Fruit fly (Drosophila melanogaster): ENCODE results near the gene Sgf11.
A peak's percentile ranks its signal among the peaks of the same experiment; 100 is the strongest.

Sgf11 gene

dm6 chr3L:18681550-18682217, at the start of gene Sgf11, which contains the start of gene CG32202:
Sgf11 (minus strand) TSS chr3L:18681836.
CG32202 (plus strand) TSS chr3L:18682184.
- TF ChIP-seq tj (GFP tag; optimal IDR thresholded peaks at IDR 0.05) (peak; percentile 59), toe (GFP tag; optimal IDR thresholded peaks at IDR 0.05) (no peak), CG7045 (GFP tag; optimal IDR thresholded peaks at IDR 0.05) (peak; percentile 66), Crg-1 (GFP tag; optimal IDR thresholded peaks at IDR 0.05) (peak; percentile 42), CG14711 (tag; optimal IDR thresholded peaks at IDR 0.05) (peak; percentile 52), ovo (GFP tag; optimal IDR thresholded peaks at IDR 0.05) (peak; percentile 11), bab1 (GFP tag; optimal IDR thresholded peaks at IDR 0.05) (peak; percentile 74), CG7101 (tag; optimal IDR thresholded peaks at IDR 0.05) (peak; percentile 71), CG1620 (GFP tag; optimal IDR thresholded peaks at IDR 0.05) (no peak), cic (GFP tag; optimal IDR thresholded peaks at IDR 0.05) (peak; percentile 20), pad (GFP tag; optimal IDR thresholded peaks at IDR 0.05) (peak; percentile 40), Clk (GFP tag; optimal IDR thresholded peaks at IDR 0.05) (no peak), CG33017 (tag; optimal IDR thresholded peaks at IDR 0.05) (peak; percentile 71), kay (GFP tag; ENCODE audit: borderline replicate concordance) (no peak), Hr96 (GFP tag; optimal IDR thresholded peaks at IDR 0.05) (no peak), CG12768 (GFP tag; optimal IDR thresholded peaks at IDR 0.05) (no peak), CG11617 (GFP tag; optimal IDR thresholded peaks at IDR 0.05) (peak; percentile 76), CG5204 (GFP tag; optimal IDR thresholded peaks at IDR 0.05) (no peak), Mnt (GFP tag; optimal IDR thresholded peaks at IDR 0.05) (peak; percentile 20), cnc (optimal IDR thresholded peaks at IDR 0.05) (no peak)

dm6 chr3L:18723172-18723571, 41.5 kb upstream of the Sgf11 start, which contains the start of gene CG12477:
CG12477 (minus strand) TSS chr3L:18723272.
- TF ChIP-seq ovo (GFP tag; optimal IDR thresholded peaks at IDR 0.05) (no peak), CG33017 (tag; optimal IDR thresholded peaks at IDR 0.05) (no peak), cnc (optimal IDR thresholded peaks at IDR 0.05) (no peak), Hr96 (GFP tag; optimal IDR thresholded peaks at IDR 0.05) (no peak), CG14711 (tag; optimal IDR thresholded peaks at IDR 0.05) (no peak), CG7045 (GFP tag; optimal IDR thresholded peaks at IDR 0.05) (no peak), Mnt (GFP tag; optimal IDR thresholded peaks at IDR 0.05) (no peak), CG1620 (GFP tag; optimal IDR thresholded peaks at IDR 0.05) (no peak), Crg-1 (GFP tag; optimal IDR thresholded peaks at IDR 0.05) (no peak), CG5204 (GFP tag; optimal IDR thresholded peaks at IDR 0.05) (no peak), bab1 (GFP tag; optimal IDR thresholded peaks at IDR 0.05) (no peak), cic (GFP tag; optimal IDR thresholded peaks at IDR 0.05) (no peak), CG12768 (GFP tag; optimal IDR thresholded peaks at IDR 0.05) (no peak), toe (GFP tag; optimal IDR thresholded peaks at IDR 0.05) (no peak), CG11617 (GFP tag; optimal IDR thresholded peaks at IDR 0.05) (no peak), pad (GFP tag; optimal IDR thresholded peaks at IDR 0.05) (no peak), kay (GFP tag; ENCODE audit: borderline replicate concordance) (no peak), CG7101 (tag; optimal IDR thresholded peaks at IDR 0.05) (no peak), tj (GFP tag; optimal IDR thresholded peaks at IDR 0.05) (no peak), Clk (GFP tag; optimal IDR thresholded peaks at IDR 0.05) (no peak)

- TF ChIP-seq CG12768 (GFP tag; optimal IDR thresholded peaks at IDR 0.05) = no peak
- TF ChIP-seq toe (GFP tag; optimal IDR thresholded peaks at IDR 0.05) = no peak
- TF ChIP-seq pad (GFP tag; optimal IDR thresholded peaks at IDR 0.05) = no peak
- no peak for TF ChIP-seq bab1 (GFP tag; optimal IDR thresholded peaks at IDR 0.05)
- TF ChIP-seq kay (GFP tag; ENCODE audit: borderline replicate concordance) = no peak
- TF ChIP-seq Hr96 (GFP tag; optimal IDR thresholded peaks at IDR 0.05) = no peak
- TF ChIP-seq CG33017 (tag; optimal IDR thresholded peaks at IDR 0.05) = no peak
- no peak for TF ChIP-seq tj (GFP tag; optimal IDR thresholded peaks at IDR 0.05)
- no peak for TF ChIP-seq CG14711 (tag; optimal IDR thresholded peaks at IDR 0.05)
- TF ChIP-seq CG5204 (GFP tag; optimal IDR thresholded peaks at IDR 0.05) = no peak
- no peak for TF ChIP-seq Mnt (GFP tag; optimal IDR thresholded peaks at IDR 0.05)
- TF ChIP-seq cnc (optimal IDR thresholded peaks at IDR 0.05) = no peak
- no peak for TF ChIP-seq Clk (GFP tag; optimal IDR thresholded peaks at IDR 0.05)
- TF ChIP-seq ovo (GFP tag; optimal IDR thresholded peaks at IDR 0.05) = no peak
- TF ChIP-seq CG7045 (GFP tag; optimal IDR thresholded peaks at IDR 0.05) = no peak
Observed at dm6 chr3L:18698312-18698711, 16.7 kb upstream of the Sgf11 start, which contains the start of gene Dic4. Dic4 (minus strand) TSS chr3L:18698412.

DNA sequence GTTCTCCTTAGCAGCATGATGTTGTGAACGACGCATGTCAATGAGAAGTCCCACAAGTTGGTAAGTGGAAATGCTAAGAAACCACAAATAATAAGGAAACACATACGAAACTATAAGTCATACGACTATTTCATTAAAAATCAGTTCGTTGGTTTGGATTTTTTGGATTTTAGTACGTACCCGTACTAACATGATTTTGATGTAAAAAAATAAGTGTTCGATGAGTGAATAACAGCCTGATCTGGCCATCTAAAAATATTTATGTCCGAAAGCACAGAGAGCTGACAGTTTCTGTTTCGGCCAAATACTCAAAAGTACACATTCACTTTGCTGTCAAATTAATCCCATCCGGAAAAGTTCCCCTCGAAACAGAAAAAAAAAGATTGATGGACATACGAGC, 12.3 kb upstream of the Sgf11 start, which contains the start of gene CG6893:
CG6893 (plus strand) TSS at position 301 of the 400 bp plus-strand sequence.
- TF ChIP-seq CG33017 (tag; optimal IDR thresholded peaks at IDR 0.05) (no peak), CG14711 (tag; optimal IDR thresholded peaks at IDR 0.05) (no peak), tj (GFP tag; optimal IDR thresholded peaks at IDR 0.05) (no peak), CG7101 (tag; optimal IDR thresholded peaks at IDR 0.05) (no peak), ovo (GFP tag; optimal IDR thresholded peaks at IDR 0.05) (no peak), CG12768 (GFP tag; optimal IDR thresholded peaks at IDR 0.05) (no peak), Hr96 (GFP tag; optimal IDR thresholded peaks at IDR 0.05) (no peak), Clk (GFP tag; optimal IDR thresholded peaks at IDR 0.05) (no peak), cic (GFP tag; optimal IDR thresholded peaks at IDR 0.05) (no peak), CG7045 (GFP tag; optimal IDR thresholded peaks at IDR 0.05) (no peak), Crg-1 (GFP tag; optimal IDR thresholded peaks at IDR 0.05) (no peak), pad (GFP tag; optimal IDR thresholded peaks at IDR 0.05) (no peak), CG5204 (GFP tag; optimal IDR thresholded peaks at IDR 0.05) (no peak), kay (GFP tag; ENCODE audit: borderline replicate concordance) (no peak), Mnt (GFP tag; optimal IDR thresholded peaks at IDR 0.05) (no peak), CG1620 (GFP tag; optimal IDR thresholded peaks at IDR 0.05) (no peak), CG11617 (GFP tag; optimal IDR thresholded peaks at IDR 0.05) (no peak), toe (GFP tag; optimal IDR thresholded peaks at IDR 0.05) (no peak)

DNA sequence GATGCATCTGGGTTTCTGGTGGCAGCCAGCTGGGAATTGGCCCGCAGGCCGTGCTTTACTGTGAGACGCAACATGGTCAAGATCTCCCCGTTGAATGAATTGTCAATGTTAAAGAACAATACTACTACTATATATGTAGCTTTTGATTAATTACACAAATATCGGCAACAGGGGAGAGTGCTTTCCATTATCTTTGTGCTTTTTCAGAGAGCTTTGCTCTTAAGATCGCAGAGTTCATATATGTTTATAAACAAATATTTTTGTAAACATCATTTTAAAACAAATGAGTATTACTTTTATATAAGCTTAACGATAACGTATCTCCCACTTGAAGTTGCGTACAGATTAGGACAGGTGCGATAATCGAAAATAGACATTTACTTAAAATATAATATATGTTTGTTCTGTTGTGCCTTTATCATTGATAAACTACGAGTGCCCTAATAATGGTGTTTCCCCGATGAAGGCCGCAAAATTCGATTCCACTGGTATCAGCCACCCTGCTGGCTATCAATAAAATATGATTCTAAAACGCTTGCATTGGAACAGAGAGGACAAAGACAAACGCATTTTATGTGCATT, 4.7 kb upstream of the Sgf11 start, which contains the start of gene Cyp12c1:
Cyp12c1 (minus strand) TSS at position 100 of the 582 bp plus-strand sequence.
- TF ChIP-seq CG33017 (tag; optimal IDR thresholded peaks at IDR 0.05) (peak; percentile 20), cic (GFP tag; optimal IDR thresholded peaks at IDR 0.05) (peak; percentile 78), bab1 (GFP tag; optimal IDR thresholded peaks at IDR 0.05) (no peak), toe (GFP tag; optimal IDR thresholded peaks at IDR 0.05) (no peak), CG1620 (GFP tag; optimal IDR thresholded peaks at IDR 0.05) (no peak), Crg-1 (GFP tag; optimal IDR thresholded peaks at IDR 0.05) (no peak), CG7101 (tag; optimal IDR thresholded peaks at IDR 0.05) (peak; percentile 6), Mnt (GFP tag; optimal IDR thresholded peaks at IDR 0.05) (no peak), CG7045 (GFP tag; optimal IDR thresholded peaks at IDR 0.05) (no peak), CG14711 (tag; optimal IDR thresholded peaks at IDR 0.05) (no peak), CG11617 (GFP tag; optimal IDR thresholded peaks at IDR 0.05) (no peak), Clk (GFP tag; optimal IDR thresholded peaks at IDR 0.05) (no peak)
